Worm (Caenorhabditis elegans) whole organism, young adult: ENCODE data around the gene clec-187.

ENCODE experiments used
- B0019.2 ChIP-seq: fragments of 200-800 bp; sonication (Bioruptor generic); conservative IDR thresholded peaks from 2 replicates; pipeline ENCODE4 v1.3.6; 2022; ENCODE audit warnings: missing genetic modification reagents, missing genetic modification characterization, missing compliant biosample characterization
- ZK185.1 ChIP-seq: sonication (generic microtip); optimal IDR thresholded peaks from 2 replicates; lab custom pipeline; 2016; ENCODE audit warnings: mild to moderate bottlenecking, missing genetic modification characterization, missing compliant biosample characterization; ENCODE audit not compliant: poor library complexity, severe bottlenecking
- ama-1 ChIP-seq, 3 experiments: fragments of 150-350 bp in 1 of 3; sonication (generic microtip) in 2 of 3; optimal IDR thresholded peaks; 2 replicates each; lab custom pipeline; 2014 to 2018; ENCODE audit warnings: missing biosample characterization in 2 of 3, missing genetic modification characterization in 2 of 3, missing genetic modification reagents in 2 of 3
- attf-3 ChIP-seq: fragments of 200-800 bp; sonication (Bioruptor generic); conservative IDR thresholded peaks from 2 replicates; pipeline ENCODE4 v1.3.6; 2022; ENCODE audit warnings: missing genetic modification reagents, missing genetic modification characterization, missing compliant biosample characterization
- die-1 ChIP-seq: sonication (generic microtip); optimal IDR thresholded peaks from 2 replicates; lab custom pipeline; 2016; ENCODE audit warnings: missing genotype, mild to moderate bottlenecking, missing genetic modification characterization, missing compliant biosample characterization
- efl-1 ChIP-seq: fragments of 150-350 bp; optimal IDR thresholded peaks from 2 replicates; lab custom pipeline; 2014; ENCODE audit warnings: missing biosample characterization, missing genetic modification reagents, missing genetic modification characterization
- lin-35 ChIP-seq, 3 experiments: fragments of 150-350 bp in 2 of 3; sonication (generic microtip) in 1 of 3; optimal IDR thresholded peaks; 2 replicates each; lab custom pipeline; 2014 to 2018; ENCODE audit warnings: missing biosample characterization in 3 of 3, missing genetic modification characterization in 3 of 3, missing genetic modification reagents in 3 of 3
- lsy-27 ChIP-seq: sonication (generic microtip); optimal IDR thresholded peaks from 2 replicates; lab custom pipeline; 2017; ENCODE audit warnings: missing genetic modification characterization, mild to moderate bottlenecking, missing compliant biosample characterization, antibody characterized with exemption, missing genotype, borderline replicate concordance; ENCODE audit not compliant: insufficient read depth

DNA sequence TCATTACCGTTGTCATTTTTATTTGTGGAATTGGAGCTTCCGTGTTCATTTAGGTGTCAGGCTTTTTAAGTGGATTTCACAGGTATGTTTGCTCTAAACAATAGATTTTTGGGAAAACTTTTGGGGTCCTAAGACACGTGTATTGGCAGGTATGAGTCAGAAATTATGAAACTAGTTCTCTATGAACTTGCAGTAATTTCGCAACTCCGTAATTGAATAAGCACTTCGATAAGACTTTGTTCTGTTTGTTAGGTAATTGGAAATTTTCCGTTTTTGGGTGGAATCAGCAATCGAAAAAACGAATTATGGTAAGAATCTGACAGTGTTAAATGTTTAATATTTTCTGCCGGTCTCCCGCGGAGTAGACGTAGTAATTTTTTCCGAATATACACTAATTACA, 25.9 kb upstream of the clec-187 start:
- no peak for TF ChIP-seq lin-35 (GFP tag; optimal IDR thresholded peaks at IDR 0.05; lab: Kevin White, UChicago)
- no peak for TF ChIP-seq ZK185.1 (tag; lab: Kevin White, UChicago)
- TF ChIP-seq B0019.2 (GFP tag; lab: Robert Waterston, UW), result no peak
- TF ChIP-seq attf-3 (GFP tag; lab: Robert Waterston, UW), result no peak
- no peak for TF ChIP-seq lsy-27 (tag; lab: Kevin White, UChicago)
- no peak for TF ChIP-seq ama-1 (optimal IDR thresholded peaks at IDR 0.05; lab: Kevin White, UChicago)
- TF ChIP-seq ama-1 (GFP tag; optimal IDR thresholded peaks at IDR 0.05; lab: Kevin White, UChicago), result no peak
- TF ChIP-seq efl-1, result no peak
- TF ChIP-seq die-1, result no peak
